Worm (Caenorhabditis elegans): ENCODE data around the gene gbb-2.

- TF ChIP-seq fkh-6 (tag; optimal IDR thresholded peaks at IDR 0.05) (no peak), tbx-2 (tag; optimal IDR thresholded peaks at IDR 0.05) (no peak), rnt-1 (tag; optimal IDR thresholded peaks at IDR 0.05) (no peak), hlh-30 (tag; optimal IDR thresholded peaks at IDR 0.05; ENCODE audit: insufficient read depth) (no peak), ama-1 (optimal IDR thresholded peaks at IDR 0.05) (no peak), pag-3 (tag; optimal IDR thresholded peaks at IDR 0.05; ENCODE audit: borderline replicate concordance) (no peak), elt-4 (tag; optimal IDR thresholded peaks at IDR 0.05) (no peak), sdc-2 (tag; optimal IDR thresholded peaks at IDR 0.05) (no peak), unc-86 (tag; optimal IDR thresholded peaks at IDR 0.05) (no peak), unc-42 (tag; optimal IDR thresholded peaks at IDR 0.05) (no peak), pqm-1 (tag; optimal IDR thresholded peaks at IDR 0.05) (no peak), T23F11.4 (GFP tag; optimal IDR thresholded peaks at IDR 0.05) (no peak)
These were observed 20.2 kb upstream of the gbb-2 start for ce11 chrIV:4526724-4527123.
